Worm (Caenorhabditis elegans): ENCODE results near the gene lro-1.

Gene lro-1

ce11 chrX:6292143-6292542 is 20.3 kb downstream of the lro-1 start (continued):
- TF ChIP-seq ama-1 (optimal IDR thresholded peaks at IDR 0.05) (no peak), hlh-13 (GFP tag; optimal IDR thresholded peaks at IDR 0.05) (peak; percentile 61), fkh-6 (tag; optimal IDR thresholded peaks at IDR 0.05) (peak; percentile 88), K09A11.1 (tag; optimal IDR thresholded peaks at IDR 0.05; ENCODE audit: insufficient read depth) (peak; percentile 70), che-1 (tag; optimal IDR thresholded peaks at IDR 0.05) (peak; percentile 91), gmeb-2 (tag; optimal IDR thresholded peaks at IDR 0.05) (peak; percentile 92), elt-4 (tag; optimal IDR thresholded peaks at IDR 0.05) (no peak), madf-2 (tag; optimal IDR thresholded peaks at IDR 0.05) (peak; percentile 82), pros-1 (tag; optimal IDR thresholded peaks at IDR 0.05) (no peak), pha-4 (tag; optimal IDR thresholded peaks at IDR 0.05) (no peak), zip-5 (tag; optimal IDR thresholded peaks at IDR 0.05) (peak; percentile 69), fkh-10 (GFP tag; optimal IDR thresholded peaks at IDR 0.05) (no peak), pax-1 (tag; optimal IDR thresholded peaks at IDR 0.05) (no peak), ets-4 (tag; optimal IDR thresholded peaks at IDR 0.05) (peak; percentile 54), pag-3 (tag; optimal IDR thresholded peaks at IDR 0.05; ENCODE audit: borderline replicate concordance) (peak; percentile 77), pat-9 (tag; optimal IDR thresholded peaks at IDR 0.05) (peak; percentile 91), ceh-9 (tag; optimal IDR thresholded peaks at IDR 0.05) (peak; percentile 86), ahr-1 (tag; optimal IDR thresholded peaks at IDR 0.05) (peak; percentile 84), ceh-34 (tag; optimal IDR thresholded peaks at IDR 0.05) (peak; percentile 90), sox-4 (tag; optimal IDR thresholded peaks at IDR 0.05) (peak; percentile 89), unc-42 (tag; optimal IDR thresholded peaks at IDR 0.05) (peak; percentile 51), tbx-2 (tag; optimal IDR thresholded peaks at IDR 0.05) (peak; percentile 92), mec-3 (tag; optimal IDR thresholded peaks at IDR 0.05; ENCODE audit: borderline replicate concordance) (no peak), dmd-4 (tag; optimal IDR thresholded peaks at IDR 0.05; ENCODE audit: borderline replicate concordance) (peak; percentile 73), ceh-30 (tag; optimal IDR thresholded peaks at IDR 0.05) (no peak), hlh-30 (tag; optimal IDR thresholded peaks at IDR 0.05; ENCODE audit: insufficient read depth) (peak; percentile 8), eyg-1 (tag; optimal IDR thresholded peaks at IDR 0.05) (peak; percentile 93), unc-86 (tag; optimal IDR thresholded peaks at IDR 0.05) (peak; percentile 93), ceh-18 (tag; optimal IDR thresholded peaks at IDR 0.05) (peak; percentile 71)

- TF ChIP-seq hlh-8 (tag; optimal IDR thresholded peaks at IDR 0.05) = no peak
- TF ChIP-seq ceh-24 (tag; optimal IDR thresholded peaks at IDR 0.05) = no peak
- TF ChIP-seq ceh-31 (tag; optimal IDR thresholded peaks at IDR 0.05) = no peak
- no peak for TF ChIP-seq C08G9.2 (tag; optimal IDR thresholded peaks at IDR 0.05)
- no peak for TF ChIP-seq pag-3 (tag; optimal IDR thresholded peaks at IDR 0.05; ENCODE audit: borderline replicate concordance)
- TF ChIP-seq syd-9 (tag; optimal IDR thresholded peaks at IDR 0.05) = no peak
- TF ChIP-seq ceh-22 (tag; optimal IDR thresholded peaks at IDR 0.05) = no peak
- no peak for TF ChIP-seq npax-4 (tag; optimal IDR thresholded peaks at IDR 0.05)
- TF ChIP-seq ceh-14 (tag; optimal IDR thresholded peaks at IDR 0.05) = no peak
- TF ChIP-seq ref-2 (tag; optimal IDR thresholded peaks at IDR 0.05) = no peak
- TF ChIP-seq lin-11 (tag; optimal IDR thresholded peaks at IDR 0.05) = no peak
- TF ChIP-seq unc-55 (GFP tag; optimal IDR thresholded peaks at IDR 0.05) = no peak
- no peak for TF ChIP-seq T23F11.4 (GFP tag; optimal IDR thresholded peaks at IDR 0.05)
- no peak for TF ChIP-seq K02D7.2 (tag; optimal IDR thresholded peaks at IDR 0.05)
- no peak for TF ChIP-seq fkh-6 (tag; optimal IDR thresholded peaks at IDR 0.05)
- TF ChIP-seq Y22D7AL.16 (tag; optimal IDR thresholded peaks at IDR 0.05) = no peak
- no peak for TF ChIP-seq dve-1 (tag; optimal IDR thresholded peaks at IDR 0.05)
- TF ChIP-seq ceh-9 (tag; optimal IDR thresholded peaks at IDR 0.05) = no peak
These were observed 20.9 kb downstream of the lro-1 start, which contains the start of gene mom-1 for ce11 chrX:6292812-6293211. mom-1 (plus strand) TSS chrX:6293112.
